Fruit fly (Drosophila melanogaster): Measurements from ENCODE around the gene Nmdmc.

The Nmdmc gene

dm6 chr3R:9051937-9052680, 1.8 kb upstream of the Nmdmc start, which contains the start of gene Kdm2 (continued):
- TF ChIP-seq grn (GFP tag; optimal IDR thresholded peaks at IDR 0.05), result no peak
- TF ChIP-seq gcm (GFP tag; optimal IDR thresholded peaks at IDR 0.05), result no peak
- TF ChIP-seq zen2 (GFP tag; IDR thresholded peaks at IDR 0.05; ENCODE audit: partially characterized antibody), result no peak
- no peak for TF ChIP-seq lola (GFP tag; optimal IDR thresholded peaks at IDR 0.05)
- no peak for TF ChIP-seq dan (GFP tag; IDR thresholded peaks at IDR 0.05)
- no peak for TF ChIP-seq pan (optimal IDR thresholded peaks at IDR 0.05)
- TF ChIP-seq pan (GFP tag; optimal IDR thresholded peaks at IDR 0.05 in 1 of 2, IDR thresholded peaks at IDR 0.05 in 1 of 2), result no peak
- TF ChIP-seq CG1603 (tag; optimal IDR thresholded peaks at IDR 0.05), result peak; percentile 50
- TF ChIP-seq NFAT (GFP tag; IDR thresholded peaks at IDR 0.05), result no peak
- TF ChIP-seq wdn (GFP tag; IDR thresholded peaks at IDR 0.05), result no peak
- no peak for TF ChIP-seq unc-4 (GFP tag; IDR thresholded peaks at IDR 0.05; ENCODE audit: partially characterized antibody)
- TF ChIP-seq org-1 (GFP tag; optimal IDR thresholded peaks at IDR 0.05), result no peak
- no peak for TF ChIP-seq CG31224 (GFP tag; IDR thresholded peaks at IDR 0.05)
- TF ChIP-seq Max (GFP tag; optimal IDR thresholded peaks at IDR 0.05), result peak; percentile 14
- TF ChIP-seq bsh (GFP tag; optimal IDR thresholded peaks at IDR 0.05), result peak in 1 of 2 experiments; percentile 10
- TF ChIP-seq trh (GFP tag; optimal IDR thresholded peaks at IDR 0.05), result no peak
- TF ChIP-seq Kr (GFP tag; optimal IDR thresholded peaks at IDR 0.05), result no peak
- peak; percentile 46 for TF ChIP-seq CG12391 (tag; optimal IDR thresholded peaks at IDR 0.05)
- no peak for TF ChIP-seq chinmo (GFP tag; IDR thresholded peaks at IDR 0.05; ENCODE audit: partially characterized antibody)
- no peak for TF ChIP-seq ham (GFP tag; IDR thresholded peaks at IDR 0.05)
- peak; percentile 65 for TF ChIP-seq trem (tag; optimal IDR thresholded peaks at IDR 0.05)
- TF ChIP-seq Gug (GFP tag; IDR thresholded peaks at IDR 0.05), result no peak
- no peak for TF ChIP-seq CG15073 (GFP tag; optimal IDR thresholded peaks at IDR 0.05)
- TF ChIP-seq CG2120 (GFP tag; optimal IDR thresholded peaks at IDR 0.05), result no peak
- TF ChIP-seq scrt (GFP tag; optimal IDR thresholded peaks at IDR 0.05), result peak; percentile 56
- no peak for TF ChIP-seq Eip74EF (GFP tag; optimal IDR thresholded peaks at IDR 0.05)
- no peak for TF ChIP-seq Ravus (GFP tag; IDR thresholded peaks at IDR 0.05)
- TF ChIP-seq CG14050 (GFP tag; IDR thresholded peaks at IDR 0.05), result no peak
- TF ChIP-seq MTF-1 (GFP tag; optimal IDR thresholded peaks at IDR 0.05; ENCODE audit: borderline replicate concordance), result peak; percentile 63
- peak; percentile 83 for TF ChIP-seq HLHmδ (GFP tag; optimal IDR thresholded peaks at IDR 0.05)
- TF ChIP-seq CG9437 (GFP tag; optimal IDR thresholded peaks at IDR 0.05), result no peak
- no peak for TF ChIP-seq zfh2 (GFP tag; optimal IDR thresholded peaks at IDR 0.05)
- no peak for TF ChIP-seq CG14014 (GFP tag; IDR thresholded peaks at IDR 0.05)
- peak; percentile 40 for TF ChIP-seq CG2712 (tag; optimal IDR thresholded peaks at IDR 0.05)
- TF ChIP-seq zf30C (GFP tag; optimal IDR thresholded peaks at IDR 0.05), result peak; percentile 31
- no peak for TF ChIP-seq CG10462 (GFP tag; optimal IDR thresholded peaks at IDR 0.05)
- TF ChIP-seq tx (GFP tag; optimal IDR thresholded peaks at IDR 0.05), result no peak
- no peak for TF ChIP-seq Lim3 (GFP tag; IDR thresholded peaks at IDR 0.05)
- no peak for TF ChIP-seq CG16779 (GFP tag; IDR thresholded peaks at IDR 0.05)
- no peak for TF ChIP-seq ttk (GFP tag; IDR thresholded peaks at IDR 0.05)
- TF ChIP-seq Ets97D (GFP tag; optimal IDR thresholded peaks at IDR 0.05), result no peak
- TF ChIP-seq CG17186 (GFP tag; optimal IDR thresholded peaks at IDR 0.05), result no peak
- TF ChIP-seq CG10209 (GFP tag; optimal IDR thresholded peaks at IDR 0.05), result no peak
- no peak for TF ChIP-seq CG11456 (GFP tag; IDR thresholded peaks at IDR 0.05)
- no peak for TF ChIP-seq CG14860 (GFP tag; IDR thresholded peaks at IDR 0.05; ENCODE audit: partially characterized antibody)
- TF ChIP-seq CG33213 (GFP tag; optimal IDR thresholded peaks at IDR 0.05), result peak; percentile 21
- TF ChIP-seq Meics (GFP tag; optimal IDR thresholded peaks at IDR 0.05), result no peak
- no peak for TF ChIP-seq CG11085 (GFP tag; IDR thresholded peaks at IDR 0.05)
- no peak for TF ChIP-seq Xbp1 (GFP tag; optimal IDR thresholded peaks at IDR 0.05)
- TF ChIP-seq hbn (GFP tag; IDR thresholded peaks at IDR 0.05; ENCODE audit: partially characterized antibody), result no peak

Data from whole organism, embryonic.